Worm (Caenorhabditis elegans): ENCODE results near the gene gfat-2.

ce11 chrIV:11461335-11461734 is 51.3 kb downstream of the gfat-2 start:
- no peak for TF ChIP-seq mep-1 (tag; optimal IDR thresholded peaks at IDR 0.05)
- no peak for TF ChIP-seq lin-13 (tag; optimal IDR thresholded peaks at IDR 0.05)
- no peak for TF ChIP-seq snpc-4 (tag; optimal IDR thresholded peaks at IDR 0.05)
- no peak for TF ChIP-seq M03D4.4 (tag; optimal IDR thresholded peaks at IDR 0.05)
- TF ChIP-seq nhr-12 (tag; optimal IDR thresholded peaks at IDR 0.05) = no peak
- no peak for TF ChIP-seq elt-1 (tag; optimal IDR thresholded peaks at IDR 0.05; ENCODE audit: borderline replicate concordance, insufficient read depth)
- no peak for TF ChIP-seq nhr-28 (tag; optimal IDR thresholded peaks at IDR 0.05)
- TF ChIP-seq drap-1 (GFP tag; optimal IDR thresholded peaks at IDR 0.05) = no peak
- TF ChIP-seq nhr-237 (tag; optimal IDR thresholded peaks at IDR 0.05) = no peak
- TF ChIP-seq lin-32 (GFP tag; optimal IDR thresholded peaks at IDR 0.05) = no peak
- no peak for TF ChIP-seq elt-3 (tag; optimal IDR thresholded peaks at IDR 0.05)
- no peak for TF ChIP-seq pha-4 (tag; optimal IDR thresholded peaks at IDR 0.05)
- no peak for TF ChIP-seq lsy-2 (tag; optimal IDR thresholded peaks at IDR 0.05)

All from whole organism, mixed stage, embryonic.